Worm (Caenorhabditis elegans) whole organism, late embryonic: ENCODE data around the gene srr-6.
"Not testable (repeated sequence)": the region's sequence is repeated elsewhere in the genome, so short reads cannot be mapped to it uniquely, and the experiment has no call there.

Source experiments
- C08G9.2 ChIP-seq: sonication (generic microtip); optimal IDR thresholded peaks from 2 replicates; lab custom pipeline; 2016; ENCODE audit warnings: mild to moderate bottlenecking, missing genetic modification characterization, moderate library complexity, missing compliant biosample characterization
- C38D4.7 ChIP-seq: fragments of 200-800 bp; sonication (Bioruptor generic); optimal IDR thresholded peaks from 2 replicates; lab custom pipeline; 2018; ENCODE audit warnings: mild to moderate bottlenecking, missing genetic modification characterization, moderate library complexity, missing compliant biosample characterization
- K02D7.2 ChIP-seq: sonication (generic microtip); optimal IDR thresholded peaks from 2 replicates; lab custom pipeline; 2017; ENCODE audit warnings: mild to moderate bottlenecking, missing genetic modification characterization, missing compliant biosample characterization
- K09A11.1 ChIP-seq: sonication (generic microtip); optimal IDR thresholded peaks from 2 replicates; lab custom pipeline; 2017; ENCODE audit warnings: antibody characterized with exemption, mild to moderate bottlenecking, missing genetic modification characterization, missing compliant biosample characterization; ENCODE audit not compliant: insufficient read depth
- Y22D7AL.16 ChIP-seq: sonication (generic microtip); optimal IDR thresholded peaks from 2 replicates; lab custom pipeline; 2016; ENCODE audit warnings: missing genetic modification characterization, missing compliant biosample characterization
- ahr-1 ChIP-seq: sonication (generic microtip); optimal IDR thresholded peaks from 2 replicates; lab custom pipeline; 2016; ENCODE audit warnings: missing genetic modification characterization, missing compliant biosample characterization
- ama-1 ChIP-seq: fragments of 150-350 bp; optimal IDR thresholded peaks from 2 replicates; lab custom pipeline; 2014
- ceh-14 ChIP-seq: sonication (generic microtip); optimal IDR thresholded peaks from 2 replicates; lab custom pipeline; 2016; ENCODE audit warnings: missing genotype, missing genetic modification characterization, missing compliant biosample characterization
- ceh-18 ChIP-seq: sonication (generic microtip); optimal IDR thresholded peaks from 2 replicates; lab custom pipeline; 2016; ENCODE audit warnings: missing genetic modification characterization, missing compliant biosample characterization
- ceh-19 ChIP-seq: fragments of 200-800 bp; sonication (Bioruptor generic); optimal IDR thresholded peaks from 2 replicates; lab custom pipeline; 2018; ENCODE audit warnings: mild to moderate bottlenecking, missing genetic modification characterization, missing compliant biosample characterization
- ceh-22 ChIP-seq: sonication (generic microtip); optimal IDR thresholded peaks from 2 replicates; lab custom pipeline; 2017; ENCODE audit warnings: missing biosample characterization, missing genetic modification characterization
- ceh-30 ChIP-seq: fragments of 150-350 bp; optimal IDR thresholded peaks from 2 replicates; lab custom pipeline; 2014; ENCODE audit warnings: missing biosample characterization, missing genetic modification characterization
- ceh-34 ChIP-seq: sonication (generic microtip); optimal IDR thresholded peaks from 2 replicates; lab custom pipeline; 2016; ENCODE audit warnings: mild to moderate bottlenecking, missing genetic modification characterization, missing compliant biosample characterization
- ceh-45 ChIP-seq: fragments of 200-800 bp; sonication (Bioruptor generic); IDR thresholded peaks from 2 replicates; pipeline ENCODE4 v1.3.6; 2022; ENCODE audit warnings: missing genetic modification reagents, missing genetic modification characterization, missing compliant biosample characterization
- ceh-48 ChIP-seq: sonication (generic microtip); optimal IDR thresholded peaks from 2 replicates; lab custom pipeline; 2016; ENCODE audit warnings: missing genetic modification characterization, inconsistent platforms, missing compliant biosample characterization
- che-1 ChIP-seq: sonication (generic microtip); optimal IDR thresholded peaks from 2 replicates; lab custom pipeline; 2016; ENCODE audit warnings: mild to moderate bottlenecking, missing genetic modification characterization, missing compliant biosample characterization
- dmd-4 ChIP-seq: sonication (generic microtip); optimal IDR thresholded peaks from 2 replicates; lab custom pipeline; 2016; ENCODE audit warnings: borderline replicate concordance, missing genetic modification characterization, missing compliant biosample characterization
- dve-1 ChIP-seq: sonication (generic microtip); optimal IDR thresholded peaks from 2 replicates; lab custom pipeline; 2017; ENCODE audit warnings: antibody characterized with exemption, mild to moderate bottlenecking, missing genetic modification characterization, missing compliant biosample characterization
- elt-2 ChIP-seq: sonication (generic microtip); optimal IDR thresholded peaks from 2 replicates; lab custom pipeline; 2016; ENCODE audit warnings: missing genetic modification reagents, missing genetic modification characterization, missing compliant biosample characterization
- elt-4 ChIP-seq: sonication (generic microtip); optimal IDR thresholded peaks from 2 replicates; lab custom pipeline; 2016; ENCODE audit warnings: missing genetic modification characterization, missing compliant biosample characterization
- ets-4 ChIP-seq: sonication (generic microtip); optimal IDR thresholded peaks from 2 replicates; lab custom pipeline; 2016; ENCODE audit warnings: missing genetic modification characterization, missing compliant biosample characterization
- fkh-10 ChIP-seq: fragments of 150-350 bp; optimal IDR thresholded peaks from 2 replicates; lab custom pipeline; 2014; ENCODE audit warnings: missing biosample characterization, missing genetic modification reagents, missing genetic modification characterization
- gmeb-2 ChIP-seq: sonication (generic microtip); optimal IDR thresholded peaks from 2 replicates; lab custom pipeline; 2016; ENCODE audit warnings: missing genetic modification characterization, inconsistent platforms, missing compliant biosample characterization
- hlh-15 ChIP-seq: sonication (generic microtip); optimal IDR thresholded peaks from 2 replicates; lab custom pipeline; 2016; ENCODE audit warnings: missing genetic modification characterization, missing compliant biosample characterization
- hlh-30 ChIP-seq: sonication (generic microtip); optimal IDR thresholded peaks from 2 replicates; lab custom pipeline; 2017; ENCODE audit warnings: antibody characterized with exemption, missing genetic modification characterization, missing compliant biosample characterization; ENCODE audit not compliant: insufficient read depth
- hlh-8 ChIP-seq: sonication (generic microtip); optimal IDR thresholded peaks from 2 replicates; lab custom pipeline; 2016; ENCODE audit warnings: missing genotype, missing genetic modification characterization, missing compliant biosample characterization
- lim-6 ChIP-seq: sonication (generic microtip); optimal IDR thresholded peaks from 2 replicates; lab custom pipeline; 2016; ENCODE audit warnings: missing genetic modification characterization, missing compliant biosample characterization
- madf-2 ChIP-seq: sonication (generic microtip); optimal IDR thresholded peaks from 2 replicates; lab custom pipeline; 2017; ENCODE audit warnings: missing genetic modification characterization, missing compliant biosample characterization
- mec-3 ChIP-seq: sonication (generic microtip); optimal IDR thresholded peaks from 2 replicates; lab custom pipeline; 2016; ENCODE audit warnings: borderline replicate concordance, missing genetic modification characterization, missing compliant biosample characterization
- nfya-1 ChIP-seq: sonication (generic microtip); optimal IDR thresholded peaks from 2 replicates; lab custom pipeline; 2017; ENCODE audit warnings: missing genetic modification characterization, mild to moderate bottlenecking, missing compliant biosample characterization, antibody characterized with exemption, moderate library complexity
- odd-2 ChIP-seq: sonication (generic microtip); optimal IDR thresholded peaks from 2 replicates; lab custom pipeline; 2017; ENCODE audit warnings: antibody characterized with exemption, mild to moderate bottlenecking, missing genetic modification characterization, missing compliant biosample characterization
- pag-3 ChIP-seq: sonication (generic microtip); optimal IDR thresholded peaks from 2 replicates; lab custom pipeline; 2016; ENCODE audit warnings: missing compliant biosample characterization, missing genetic modification characterization, borderline replicate concordance
- pat-9 ChIP-seq: fragments of 200-800 bp; sonication (Bioruptor generic); optimal IDR thresholded peaks from 2 replicates; lab custom pipeline; 2018; ENCODE audit warnings: mild to moderate bottlenecking, missing genetic modification characterization, moderate library complexity, missing compliant biosample characterization
- pha-2 ChIP-seq: sonication (generic microtip); optimal IDR thresholded peaks from 2 replicates; lab custom pipeline; 2017; ENCODE audit warnings: mild to moderate bottlenecking, missing genetic modification characterization, missing compliant biosample characterization
- pqm-1 ChIP-seq: sonication (generic microtip); optimal IDR thresholded peaks from 2 replicates; lab custom pipeline; 2016; ENCODE audit warnings: missing genetic modification characterization, missing compliant biosample characterization
- pros-1 ChIP-seq: fragments of 150-350 bp; optimal IDR thresholded peaks from 2 replicates; lab custom pipeline; 2014; ENCODE audit warnings: missing biosample characterization, missing genetic modification reagents, missing genetic modification characterization
- sox-2 ChIP-seq: fragments of 200-800 bp; sonication (Bioruptor generic); IDR thresholded peaks from 2 replicates; pipeline ENCODE4 v1.3.6; 2022; ENCODE audit warnings: missing genetic modification reagents, missing genetic modification characterization, missing compliant biosample characterization
- sox-4 ChIP-seq: sonication (generic microtip); optimal IDR thresholded peaks from 2 replicates; lab custom pipeline; 2017; ENCODE audit warnings: mild to moderate bottlenecking, missing genetic modification characterization, inconsistent platforms, missing compliant biosample characterization
- syd-9 ChIP-seq: sonication (generic microtip); optimal IDR thresholded peaks from 2 replicates; lab custom pipeline; 2016; ENCODE audit warnings: mild to moderate bottlenecking, missing genetic modification characterization, moderate library complexity, missing compliant biosample characterization
- ttx-3 ChIP-seq: sonication (generic microtip); optimal IDR thresholded peaks from 2 replicates; lab custom pipeline; 2016; ENCODE audit warnings: missing genetic modification reagents, missing genetic modification characterization, missing compliant biosample characterization
- unc-3 ChIP-seq, 2 experiments: fragments of 200-800 bp in 1 of 2; sonication (Bioruptor generic) in 1 of 2; sonication (generic microtip) in 1 of 2; conservative IDR thresholded peaks in 1 of 2; optimal IDR thresholded peaks in 1 of 2; 2 replicates each; pipeline versions ENCODE4 v1.3.6 to Lab custom; 2016 to 2022; ENCODE audit warnings: missing compliant biosample characterization in 2 of 2, missing genetic modification characterization in 2 of 2, missing genetic modification reagents in 1 of 2
- unc-55 ChIP-seq: sonication (generic microtip); optimal IDR thresholded peaks from 2 replicates; lab custom pipeline; 2017; ENCODE audit warnings: missing biosample characterization, missing genetic modification reagents, missing genetic modification characterization
- unc-86 ChIP-seq: sonication (generic microtip); optimal IDR thresholded peaks from 2 replicates; lab custom pipeline; 2016; ENCODE audit warnings: missing genetic modification characterization, missing compliant biosample characterization
- zip-5 ChIP-seq: sonication (generic microtip); optimal IDR thresholded peaks from 2 replicates; lab custom pipeline; 2016; ENCODE audit warnings: missing genetic modification characterization, missing compliant biosample characterization
- ztf-16 ChIP-seq: sonication (generic microtip); optimal IDR thresholded peaks from 2 replicates; lab custom pipeline; 2017; ENCODE audit warnings: missing genetic modification characterization, missing compliant biosample characterization

srr-6 gene

ce11 chrV:5046558-5046957 is 34.0 kb downstream of the srr-6 start:
- TF ChIP-seq Y22D7AL.16 (no peak), dve-1 (tag; lab: Kevin White, UChicago) (no peak), elt-2 (tag; lab: Kevin White, UChicago) (no peak), pat-9 (tag; lab: Kevin White, UChicago) (no peak), odd-2 (tag; lab: Kevin White, UChicago) (no peak), C38D4.7 (GFP tag; lab: Kevin White, UChicago) (no peak), mec-3 (tag; lab: Kevin White, UChicago) (no peak), hlh-30 (tag; lab: Kevin White, UChicago) (no peak), unc-86 (tag; lab: Kevin White, UChicago) (no peak), fkh-10 (no peak), pqm-1 (tag; lab: Kevin White, UChicago) (no peak), elt-4 (tag; lab: Kevin White, UChicago) (no peak), ttx-3 (tag; lab: Kevin White, UChicago) (no peak), madf-2 (tag; lab: Kevin White, UChicago) (no peak), K09A11.1 (no peak), sox-4 (tag; lab: Kevin White, UChicago) (no peak), che-1 (tag; lab: Kevin White, UChicago) (no peak)
- TF ChIP-seq, all 69 proteins: peak for 0

- TF ChIP-seq unc-3 (GFP tag; conservative IDR thresholded peaks at IDR 0.05; lab: Robert Waterston, UW) (0 out of 2 replicates have a peak, but pooled peaks have one; percentile 10), ceh-45 (GFP tag; lab: Robert Waterston, UW) (0 out of 2 replicates have a peak, but pooled peaks have one; percentile 17)
- TF ChIP-seq unc-3 (tag; optimal IDR thresholded peaks at IDR 0.05; lab: Kevin White, UChicago), result not testable (repeated sequence)
Observed at ce11 chrV:5047230-5047629, 34.6 kb downstream of the srr-6 start.

- TF ChIP-seq ets-4, result peak; percentile 72
- peak; percentile 35 for TF ChIP-seq ama-1 (lab: Kevin White, UChicago)
- peak; percentile 66 for TF ChIP-seq ceh-14 (tag; lab: Kevin White, UChicago)
- TF ChIP-seq ahr-1 (tag; lab: Kevin White, UChicago), result no peak
- TF ChIP-seq nfya-1 (tag; lab: Kevin White, UChicago), result peak; percentile 84
- no peak for TF ChIP-seq mec-3 (tag; lab: Kevin White, UChicago)
- no peak for TF ChIP-seq zip-5
- TF ChIP-seq madf-2 (tag; lab: Kevin White, UChicago), result peak; percentile 61
- no peak for TF ChIP-seq ceh-19
- no peak for TF ChIP-seq pros-1
- TF ChIP-seq sox-2 (GFP tag; lab: Robert Waterston, UW), result no peak
- TF ChIP-seq C08G9.2 (tag; lab: Kevin White, UChicago), result peak; percentile 1
- TF ChIP-seq elt-2 (tag; lab: Kevin White, UChicago), result peak; percentile 25
- peak; percentile 29 for TF ChIP-seq K09A11.1
- peak; percentile 38 for TF ChIP-seq pqm-1 (tag; lab: Kevin White, UChicago)
- TF ChIP-seq ceh-48, result no peak
- no peak for TF ChIP-seq unc-86 (tag; lab: Kevin White, UChicago)
- peak; percentile 63 for TF ChIP-seq pha-2 (tag; lab: Kevin White, UChicago)
- TF ChIP-seq ceh-30 (tag; lab: Kevin White, UChicago), result no peak
- no peak for TF ChIP-seq Y22D7AL.16
- no peak for TF ChIP-seq che-1 (tag; lab: Kevin White, UChicago)
- no peak for TF ChIP-seq ttx-3 (tag; lab: Kevin White, UChicago)
- no peak for TF ChIP-seq K02D7.2 (tag; lab: Kevin White, UChicago)
- peak; percentile 78 for TF ChIP-seq ceh-34 (tag; lab: Kevin White, UChicago)
- TF ChIP-seq gmeb-2 (tag; lab: Kevin White, UChicago), result no peak
- TF ChIP-seq ztf-16 (tag; lab: Kevin White, UChicago), result peak; percentile 38
- no peak for TF ChIP-seq ceh-22 (tag; lab: Kevin White, UChicago)
- no peak for TF ChIP-seq hlh-8 (tag; lab: Kevin White, UChicago)
- no peak for TF ChIP-seq elt-4 (tag; lab: Kevin White, UChicago)
- TF ChIP-seq pat-9 (tag; lab: Kevin White, UChicago), result no peak
- no peak for TF ChIP-seq dmd-4
- TF ChIP-seq pag-3, result no peak
- no peak for TF ChIP-seq hlh-15 (tag; lab: Kevin White, UChicago)
- TF ChIP-seq syd-9 (tag; lab: Kevin White, UChicago), result peak; percentile 35
- TF ChIP-seq C38D4.7 (GFP tag; lab: Kevin White, UChicago), result no peak
- TF ChIP-seq lim-6, result peak; percentile 24
- peak; percentile 69 for TF ChIP-seq unc-55 (GFP tag; lab: Kevin White, UChicago)
- peak; percentile 93 for TF ChIP-seq ceh-18 (tag; lab: Kevin White, UChicago)
Observed at ce11 chrV:5049333-5049942, 36.8 kb downstream of the srr-6 start, which contains the start of the genes pqn-51 and K11D12.14. Gene pqn-51, plus strand, starts transcription at chrV:5049607. Gene K11D12.14, plus strand, starts transcription at chrV:5049636.
